Worm (Caenorhabditis elegans) whole organism, L4 larva: Measurements from ENCODE around the gene C31H2.4.
A peak's percentile ranks its signal among the peaks of the same experiment; 100 is the strongest.

ENCODE experiments used
- F44E2.7 ChIP-seq: fragments of 200-800 bp; sonication (Bioruptor generic); IDR thresholded peaks from 2 replicates; pipeline ENCODE4 v2.1.2; 2022; ENCODE audit warnings: missing genetic modification characterization, missing compliant biosample characterization
- T20F7.1 ChIP-seq: fragments of 200-800 bp; sonication (Bioruptor generic); optimal IDR thresholded peaks from 2 replicates; lab custom pipeline; 2018; ENCODE audit warnings: mild to moderate bottlenecking, missing genetic modification characterization, missing compliant biosample characterization
- Y5F2A.4 ChIP-seq: fragments of 200-800 bp; sonication (Bioruptor generic); optimal IDR thresholded peaks from 2 replicates; lab custom pipeline; 2018; ENCODE audit warnings: mild to moderate bottlenecking, missing genetic modification characterization, missing compliant biosample characterization
- ZK546.5 ChIP-seq, 2 experiments: sonication (generic microtip); optimal IDR thresholded peaks; 2 replicates each; lab custom pipeline; 2017; ENCODE audit warnings: missing biosample characterization in 2 of 2, missing genetic modification characterization in 2 of 2
- aha-1 ChIP-seq: fragments of 150-350 bp; peaks from one replicate; lab custom pipeline; 2014; ENCODE audit warnings: missing biosample characterization, missing genetic modification characterization
- ama-1 ChIP-seq: fragments of 150-350 bp; optimal IDR thresholded peaks from 2 replicates; lab custom pipeline; 2014; ENCODE audit warnings: inconsistent platforms, mixed read lengths
- ceh-62 ChIP-seq: sonication (generic microtip); optimal IDR thresholded peaks from 2 replicates; lab custom pipeline; 2017; ENCODE audit warnings: missing biosample characterization, missing genetic modification characterization
- daf-16 ChIP-seq, 3 experiments: sonication (generic microtip); optimal IDR thresholded peaks; 2 replicates each; lab custom pipeline; 2016 to 2017; ENCODE audit warnings: missing genetic modification characterization in 3 of 3, missing genetic modification reagents in 3 of 3, mild to moderate bottlenecking in 2 of 3, missing compliant biosample characterization in 2 of 3, missing biosample characterization in 1 of 3, moderate library complexity in 1 of 3
- dmd-6 ChIP-seq: fragments of 200-800 bp; sonication (Bioruptor generic); IDR thresholded peaks from 2 replicates; pipeline ENCODE4 v1.3.6; 2022; ENCODE audit warnings: missing genetic modification reagents, missing genetic modification characterization, missing compliant biosample characterization
- hif-1 ChIP-seq, 2 experiments: sonication (generic microtip); optimal IDR thresholded peaks; 2 replicates each; lab custom pipeline; 2016 to 2017; ENCODE audit warnings: missing compliant biosample characterization in 2 of 2, missing genetic modification characterization in 2 of 2, missing genetic modification reagents in 2 of 2, missing genotype in 2 of 2, mild to moderate bottlenecking in 1 of 2
- hlh-11 ChIP-seq: fragments of 200-800 bp; sonication (Bioruptor generic); optimal IDR thresholded peaks from 2 replicates; lab custom pipeline; 2018; ENCODE audit warnings: mild to moderate bottlenecking, missing genetic modification characterization, missing compliant biosample characterization
- lin-15B ChIP-seq: fragments of 150-350 bp; sonication (generic microtip); optimal IDR thresholded peaks from 3 replicates; lab custom pipeline; 2014; ENCODE audit warnings: missing biosample characterization, missing genetic modification characterization
- lir-3 ChIP-seq: sonication (generic microtip); optimal IDR thresholded peaks from 2 replicates; lab custom pipeline; 2016; ENCODE audit warnings: mild to moderate bottlenecking, missing genetic modification characterization, missing compliant biosample characterization
- mdl-1 ChIP-seq, 2 experiments: fragments of 150-350 bp in 1 of 2; sonication (generic microtip) in 1 of 2; optimal IDR thresholded peaks; 2 replicates each; lab custom pipeline; 2014 to 2017; ENCODE audit warnings: missing biosample characterization in 2 of 2, missing genetic modification characterization in 2 of 2
- mep-1 ChIP-seq: fragments of 150-350 bp; sonication (generic microtip); optimal IDR thresholded peaks from 3 replicates; lab custom pipeline; 2014; ENCODE audit warnings: missing biosample characterization, missing genetic modification characterization
- nhr-11 ChIP-seq: fragments of 150-350 bp; optimal IDR thresholded peaks from 2 replicates; lab custom pipeline; 2014; ENCODE audit warnings: missing biosample characterization, missing genetic modification characterization
- nhr-111 ChIP-seq: fragments of 200-800 bp; sonication (Bioruptor generic); optimal IDR thresholded peaks from 2 replicates; lab custom pipeline; 2018; ENCODE audit warnings: mild to moderate bottlenecking, missing genetic modification characterization, missing compliant biosample characterization
- nhr-25 ChIP-seq: sonication (generic microtip); optimal IDR thresholded peaks from 2 replicates; lab custom pipeline; 2017; ENCODE audit warnings: missing genetic modification characterization, mild to moderate bottlenecking, missing compliant biosample characterization, antibody characterized with exemption, moderate library complexity, borderline replicate concordance; ENCODE audit not compliant: insufficient read depth
- nhr-28 ChIP-seq: fragments of 150-350 bp; optimal IDR thresholded peaks from 2 replicates; lab custom pipeline; 2014; ENCODE audit warnings: missing biosample characterization, missing genetic modification characterization
- nhr-48 ChIP-seq: sonication (generic microtip); optimal IDR thresholded peaks from 2 replicates; lab custom pipeline; 2016; ENCODE audit warnings: mild to moderate bottlenecking, missing genetic modification characterization, missing compliant biosample characterization
- nhr-76 ChIP-seq: fragments of 150-350 bp; optimal IDR thresholded peaks from 2 replicates; lab custom pipeline; 2014; ENCODE audit warnings: missing biosample characterization, missing genetic modification characterization
- pha-4 ChIP-seq, 2 experiments: fragments of 150-350 bp in 1 of 2; fragments of 200-800 bp in 1 of 2; sonication (Bioruptor generic) in 1 of 2; IDR thresholded peaks in 1 of 2; optimal IDR thresholded peaks in 1 of 2; 2 replicates each; pipeline versions ENCODE4 v1.3.6 to Lab custom; 2014 to 2022; ENCODE audit warnings: missing genetic modification characterization in 2 of 2, missing genetic modification reagents in 2 of 2, missing biosample characterization in 1 of 2, missing compliant biosample characterization in 1 of 2
- tra-1 ChIP-seq: fragments of 200-800 bp; sonication (Bioruptor generic); IDR thresholded peaks from 2 replicates; pipeline ENCODE4 v1.3.6; 2022; ENCODE audit warnings: missing genetic modification reagents, missing genetic modification characterization, missing compliant biosample characterization
- unc-62 ChIP-seq, 3 experiments: fragments of 150-350 bp in 1 of 3; sonication (generic microtip); optimal IDR thresholded peaks in 2 of 3; peaks in 1 of 3; 1 replicate in 1 of 3; 2 replicates in 2 of 3; lab custom pipeline; 2014 to 2017; ENCODE audit warnings: missing biosample characterization in 3 of 3, missing genetic modification characterization in 3 of 3, missing genetic modification reagents in 3 of 3, missing genotype in 1 of 3
- zip-2 ChIP-seq: fragments of 150-350 bp; optimal IDR thresholded peaks from 2 replicates; lab custom pipeline; 2014; ENCODE audit warnings: missing biosample characterization, missing genetic modification characterization

The C31H2.4 gene

DNA sequence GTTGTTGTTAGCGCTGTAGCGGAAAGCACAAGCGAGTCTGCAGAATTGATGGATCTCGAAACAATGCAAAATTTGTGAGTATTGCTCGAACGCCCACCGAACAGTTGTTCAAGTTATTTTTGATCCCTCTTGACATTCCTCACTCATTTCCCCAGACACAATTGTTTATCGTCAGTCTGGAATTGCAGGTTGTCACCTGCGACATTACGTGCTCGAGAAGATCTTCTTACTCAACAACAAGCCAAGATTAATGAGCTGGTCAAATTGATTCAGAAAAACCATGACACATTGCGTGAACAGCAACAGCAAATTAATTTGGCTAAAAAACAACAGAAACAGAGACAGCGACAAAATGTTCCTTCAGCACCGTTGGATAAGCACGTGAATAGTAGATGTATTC, 42.4 kb upstream of the C31H2.4 start:
- peak in 1 of 2 experiments; percentile 95 for TF ChIP-seq daf-16 (GFP tag; optimal IDR thresholded peaks at IDR 0.05; lab: Kevin White, UChicago)
- TF ChIP-seq daf-16 (tag; optimal IDR thresholded peaks at IDR 0.05; lab: Kevin White, UChicago) = no peak
- no peak for TF ChIP-seq pha-4 (GFP tag; IDR thresholded peaks at IDR 0.05; lab: Robert Waterston, UW)
- no peak for TF ChIP-seq pha-4 (tag; optimal IDR thresholded peaks at IDR 0.05; lab: Kevin White, UChicago)
- peak; percentile 21 for TF ChIP-seq nhr-11 (tag; lab: Kevin White, UChicago)

DNA sequence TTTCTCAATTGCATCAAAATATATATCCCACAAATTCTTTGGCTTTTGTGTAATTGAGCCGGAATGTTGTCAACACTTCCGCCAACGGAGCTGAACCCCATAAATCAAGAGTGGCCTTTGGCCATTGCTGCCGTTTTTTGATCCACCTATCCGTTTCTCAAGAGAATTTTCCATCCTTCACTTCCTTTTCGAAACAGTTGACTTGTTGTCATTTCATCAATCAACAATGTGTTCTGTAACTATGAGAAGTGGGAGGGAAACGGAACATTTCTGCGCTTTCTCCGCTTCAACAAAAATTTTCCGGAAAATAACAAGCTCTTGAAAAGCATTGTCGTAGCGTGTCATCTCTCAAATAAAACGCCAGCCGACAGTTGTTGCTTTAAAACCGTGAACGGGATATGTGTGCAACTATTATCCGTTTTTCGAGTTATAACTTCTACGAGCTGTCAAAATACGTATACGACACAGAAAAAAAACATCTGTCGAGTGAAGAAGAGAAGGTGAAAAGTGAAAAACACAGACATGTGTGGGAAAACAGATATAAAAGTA, 40.4 kb upstream of the C31H2.4 start:
- TF ChIP-seq lir-3 (no peak), unc-62 (GFP tag; optimal IDR thresholded peaks at IDR 0.05 in 1 of 2; lab: Kevin White, UChicago) (peak in 1 of 2 experiments; percentile 60), unc-62 (tag; optimal IDR thresholded peaks at IDR 0.05; lab: Kevin White, UChicago) (no peak), nhr-11 (tag; lab: Kevin White, UChicago) (peak; percentile 80), hlh-11 (tag; lab: Kevin White, UChicago) (peak; percentile 12), daf-16 (GFP tag; optimal IDR thresholded peaks at IDR 0.05; lab: Kevin White, UChicago) (peak in 1 of 2 experiments; percentile 95), daf-16 (tag; optimal IDR thresholded peaks at IDR 0.05; lab: Kevin White, UChicago) (no peak), ama-1 (lab: Kevin White, UChicago) (no peak), T20F7.1 (GFP tag; lab: Kevin White, UChicago) (no peak), nhr-76 (tag; lab: Kevin White, UChicago) (no peak), nhr-25 (tag; lab: Kevin White, UChicago) (no peak), mep-1 (tag; lab: Kevin White, UChicago) (no peak), ceh-62 (tag; lab: Kevin White, UChicago) (no peak)

DNA sequence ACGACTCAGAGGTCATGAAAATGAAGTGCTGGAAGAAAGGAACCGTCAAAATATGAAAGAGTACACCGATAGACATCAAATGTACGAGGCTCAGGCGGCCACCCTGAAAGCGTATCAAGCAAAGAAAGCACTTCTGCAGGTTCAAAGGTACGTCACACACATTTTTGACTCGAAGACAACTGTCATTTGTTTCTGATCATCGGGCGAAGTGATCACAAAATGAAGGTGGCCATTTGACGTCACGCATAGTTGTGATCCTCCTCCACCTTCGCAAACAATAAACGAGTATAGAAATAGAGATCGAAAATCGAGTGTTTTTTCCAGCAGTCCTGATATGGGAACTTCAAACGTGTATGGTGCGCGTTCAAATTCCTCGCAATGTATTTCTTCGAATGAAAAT, 39.8 kb upstream of the C31H2.4 start:
- no peak for TF ChIP-seq zip-2
- no peak for TF ChIP-seq ZK546.5 (tag; optimal IDR thresholded peaks at IDR 0.05; lab: Kevin White, UChicago)
- no peak for TF ChIP-seq tra-1 (GFP tag; lab: Robert Waterston, UW)
- no peak for TF ChIP-seq lin-15B (tag; lab: Kevin White, UChicago)

DNA sequence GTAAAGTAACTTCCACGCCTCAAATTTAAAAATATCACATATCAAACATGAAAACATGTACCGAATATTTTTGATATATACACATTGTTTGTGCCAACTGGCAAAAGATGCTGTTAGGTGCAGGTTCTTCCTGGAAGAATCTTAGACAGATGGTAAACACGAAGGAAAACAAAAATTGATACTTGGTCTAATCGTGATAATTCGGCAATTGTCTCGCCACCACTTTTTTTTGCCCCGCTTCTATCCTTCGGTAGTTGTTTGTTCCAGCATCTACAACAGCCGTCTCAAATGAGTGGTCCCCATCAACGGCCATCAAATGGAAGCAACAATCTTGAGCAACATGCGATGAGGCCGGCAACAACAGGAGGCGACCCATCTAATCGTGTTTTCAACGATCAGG, 38.0 kb upstream of the C31H2.4 start:
- TF ChIP-seq hlh-11 (tag; lab: Kevin White, UChicago) = peak; percentile 17
- no peak for TF ChIP-seq nhr-28 (tag; lab: Kevin White, UChicago)
- TF ChIP-seq mdl-1 (tag; optimal IDR thresholded peaks at IDR 0.05; lab: Kevin White, UChicago) = no peak
- peak in 1 of 2 experiments; percentile 99 for TF ChIP-seq daf-16 (GFP tag; optimal IDR thresholded peaks at IDR 0.05; lab: Kevin White, UChicago)
- TF ChIP-seq daf-16 (tag; optimal IDR thresholded peaks at IDR 0.05; lab: Kevin White, UChicago) = no peak
- TF ChIP-seq nhr-48 (tag; lab: Kevin White, UChicago) = no peak
- peak; percentile 19 for TF ChIP-seq nhr-11 (tag; lab: Kevin White, UChicago)
- no peak for TF ChIP-seq F44E2.7 (GFP tag; lab: Robert Waterston, UW)

DNA sequence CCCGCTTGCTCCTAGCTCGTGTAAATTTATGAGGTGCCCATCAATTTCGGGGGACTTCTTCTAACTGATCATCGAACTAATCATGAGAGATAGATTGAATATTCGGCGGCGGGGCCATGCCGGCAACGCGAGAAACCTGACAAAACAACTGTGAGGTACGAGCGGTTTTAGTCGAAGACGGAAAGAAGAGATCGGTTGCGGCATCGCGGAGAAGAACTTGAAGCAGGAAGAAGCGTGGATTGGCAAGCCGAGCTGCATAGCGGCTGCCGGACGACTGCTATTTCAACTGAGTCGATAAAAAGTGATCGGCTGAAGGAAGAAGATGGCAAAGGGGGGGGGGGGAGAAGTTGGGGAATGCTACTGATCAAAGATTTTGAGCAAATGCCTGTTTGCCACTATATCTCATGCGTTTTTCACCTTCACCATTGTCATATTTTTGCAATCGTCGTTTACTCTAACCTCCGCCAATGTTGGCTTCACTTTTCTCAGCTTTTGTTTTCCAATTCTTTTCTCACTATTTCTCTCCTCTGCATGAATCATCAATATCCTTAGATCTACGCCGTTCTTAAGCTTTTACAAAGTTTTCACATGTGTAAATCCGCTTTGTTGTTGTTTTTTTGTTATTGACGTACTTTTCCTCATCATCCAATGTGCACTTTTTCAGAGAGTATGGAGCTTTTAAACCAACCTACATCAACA, 36.1 kb upstream of the C31H2.4 start, which contains the start of gene pqn-62:
pqn-62 (plus strand) TSS at position 649 of the 699 bp plus-strand sequence.
- peak; percentile 74 for TF ChIP-seq aha-1 (tag; lab: Kevin White, UChicago)
- TF ChIP-seq tra-1 (GFP tag; lab: Robert Waterston, UW) = 0 out of 2 replicates have a peak, but pooled peaks have one; percentile 6
- no peak for TF ChIP-seq hif-1 (tag; optimal IDR thresholded peaks at IDR 0.05; lab: Kevin White, UChicago)
- no peak for TF ChIP-seq nhr-111
- TF ChIP-seq dmd-6 (GFP tag; lab: Robert Waterston, UW) = no peak
- peak; percentile 47 for TF ChIP-seq hlh-11 (tag; lab: Kevin White, UChicago)

DNA sequence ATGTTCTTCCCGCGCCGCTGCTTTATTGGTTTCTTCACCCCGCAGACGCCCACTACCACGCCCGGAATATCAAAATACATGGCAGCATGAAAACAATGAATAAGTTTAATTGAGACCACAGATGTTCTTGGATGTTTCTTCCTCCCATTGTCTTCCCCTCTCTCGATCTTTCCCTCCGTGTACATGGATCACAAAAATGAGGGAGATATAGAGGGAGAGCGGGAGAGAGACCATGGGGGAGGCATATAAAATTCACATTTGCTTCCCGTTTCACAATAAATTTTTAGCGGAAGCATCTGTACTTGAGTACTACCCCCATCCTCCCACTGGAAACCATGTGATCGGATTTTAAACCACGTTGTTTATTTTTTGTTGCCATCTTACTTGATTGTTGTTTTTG, 33.9 kb upstream of the C31H2.4 start:
- TF ChIP-seq unc-62 (GFP tag; optimal IDR thresholded peaks at IDR 0.05 in 1 of 2; lab: Kevin White, UChicago) (peak in 1 of 2 experiments; percentile 11), unc-62 (tag; optimal IDR thresholded peaks at IDR 0.05; lab: Kevin White, UChicago) (no peak), Y5F2A.4 (GFP tag; lab: Kevin White, UChicago) (no peak)
